Worm (Caenorhabditis elegans): ENCODE results near the gene immt-2.

immt-2 gene

ce11 chrV:16815261-16815660, 26.2 kb downstream of the immt-2 start, which contains the start of gene T20B3.1:
Gene T20B3.1, plus strand, starts transcription at chrV:16815561.
- TF ChIP-seq aha-1 (tag) (peak; percentile 22), nhr-111 (GFP tag; optimal IDR thresholded peaks at IDR 0.05) (no peak), dmd-6 (GFP tag; IDR thresholded peaks at IDR 0.05) (no peak), sdz-12 (GFP tag; optimal IDR thresholded peaks at IDR 0.05) (no peak), ZK337.2 (GFP tag; IDR thresholded peaks at IDR 0.05) (no peak), lin-39 (tag; optimal IDR thresholded peaks at IDR 0.05) (no peak), lsy-2 (tag; optimal IDR thresholded peaks at IDR 0.05) (no peak)

ce11 chrV:16816707-16817106, 27.6 kb downstream of the immt-2 start:
- TF ChIP-seq mxl-2 (GFP tag; conservative IDR thresholded peaks at IDR 0.05) (no peak), F37D6.2 (tag; optimal IDR thresholded peaks at IDR 0.05) (no peak), snpc-4 (tag; optimal IDR thresholded peaks at IDR 0.05) (no peak), zfp-2 (tag; optimal IDR thresholded peaks at IDR 0.05) (no peak), cey-2 (tag; optimal IDR thresholded peaks at IDR 0.05; ENCODE audit: borderline replicate concordance, insufficient read depth) (no peak), Y48G9A.11 (GFP tag; IDR thresholded peaks at IDR 0.05) (no peak), nhr-77 (tag; optimal IDR thresholded peaks at IDR 0.05) (peak; percentile 2), pqm-1 (tag; optimal IDR thresholded peaks at IDR 0.05) (peak; percentile 61), lsy-2 (tag; optimal IDR thresholded peaks at IDR 0.05) (no peak), aha-1 (tag) (peak; percentile 60), nhr-6 (tag; optimal IDR thresholded peaks at IDR 0.05) (no peak), ztf-7 (tag; optimal IDR thresholded peaks at IDR 0.05) (no peak), mxl-3 (GFP tag; optimal IDR thresholded peaks at IDR 0.05) (peak; percentile 9), ceh-44 (GFP tag; IDR thresholded peaks at IDR 0.05) (no peak), hmg-1.1 (GFP tag; IDR thresholded peaks at IDR 0.05) (no peak), ceh-32 (tag; optimal IDR thresholded peaks at IDR 0.05; ENCODE audit: poor library complexity) (no peak), unc-39 (tag; optimal IDR thresholded peaks at IDR 0.05) (no peak), mdt-29 (GFP tag; IDR thresholded peaks at IDR 0.05) (no peak), vab-7 (GFP tag; IDR thresholded peaks at IDR 0.05) (no peak), hlh-11 (tag; optimal IDR thresholded peaks at IDR 0.05) (peak; percentile 69), dmd-9 (GFP tag; IDR thresholded peaks at IDR 0.05) (no peak), skn-1 (tag; optimal IDR thresholded peaks at IDR 0.05) (no peak), mes-2 (tag; optimal IDR thresholded peaks at IDR 0.05; ENCODE audit: poor library complexity, severe bottlenecking) (no peak), hlh-30 (tag; optimal IDR thresholded peaks at IDR 0.05; ENCODE audit: insufficient read depth) (peak; percentile 60), nhr-111 (GFP tag; optimal IDR thresholded peaks at IDR 0.05) (no peak), lin-13 (GFP tag; optimal IDR thresholded peaks at IDR 0.05) (no peak), zip-11 (GFP tag; IDR thresholded peaks at IDR 0.05) (no peak), zag-1 (tag; optimal IDR thresholded peaks at IDR 0.05) (no peak), dmd-6 (GFP tag; IDR thresholded peaks at IDR 0.05) (peak; percentile 72), F10B5.3 (tag; optimal IDR thresholded peaks at IDR 0.05) (no peak), lim-7 (GFP tag; IDR thresholded peaks at IDR 0.05) (no peak), ctbp-1 (GFP tag; IDR thresholded peaks at IDR 0.05) (no peak), ceh-20 (GFP tag; IDR thresholded peaks at IDR 0.05) (peak; percentile 51; the same call in 1 of the 2 replicates), D1046.2 (GFP tag; IDR thresholded peaks at IDR 0.05) (no peak), nhr-76 (tag; optimal IDR thresholded peaks at IDR 0.05) (no peak), ceh-28 (tag; optimal IDR thresholded peaks at IDR 0.05) (no peak), nhr-237 (tag; optimal IDR thresholded peaks at IDR 0.05) (no peak), F49E8.2 (tag; optimal IDR thresholded peaks at IDR 0.05; ENCODE audit: borderline replicate concordance) (no peak), lin-38 (GFP tag; IDR thresholded peaks at IDR 0.05) (0 out of 2 replicates have a peak, but pooled peaks have one; percentile 5), daf-19 (GFP tag; conservative IDR thresholded peaks at IDR 0.05) (no peak), attf-4 (tag; optimal IDR thresholded peaks at IDR 0.05) (no peak), nhr-41 (GFP tag; IDR thresholded peaks at IDR 0.05) (no peak), dve-1 (tag; optimal IDR thresholded peaks at IDR 0.05; ENCODE audit: insufficient read depth) (peak; percentile 78), arid-1 (GFP tag; conservative IDR thresholded peaks at IDR 0.05) (no peak), mep-1 (tag; optimal IDR thresholded peaks at IDR 0.05) (no peak), rbr-2 (tag; optimal IDR thresholded peaks at IDR 0.05) (no peak), lir-3 (tag; optimal IDR thresholded peaks at IDR 0.05) (no peak)

All from whole organism, L4 larva.